Worm (Caenorhabditis elegans): ENCODE data around the gene srz-37.

DNA sequence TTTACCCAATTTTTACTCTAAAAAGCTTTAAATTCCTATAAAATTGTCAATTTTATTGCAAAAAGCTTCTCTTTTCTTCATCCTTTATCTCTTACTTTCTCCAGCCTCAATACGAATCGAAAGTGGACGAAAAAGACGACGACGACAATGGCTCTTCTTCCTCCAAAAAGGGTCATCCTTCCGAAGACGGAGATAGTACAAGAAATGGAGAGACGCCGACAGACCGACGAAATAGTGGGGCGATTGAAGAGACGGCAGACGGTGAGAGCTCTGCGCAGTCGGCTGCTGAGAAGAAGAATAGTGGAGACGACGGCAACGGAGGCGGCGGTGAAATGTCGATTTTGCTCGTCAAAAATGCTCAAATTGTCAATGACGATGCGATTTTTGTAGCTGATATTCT is 37.7 kb upstream of the srz-37 start:
- TF ChIP-seq lin-13 (GFP tag; optimal IDR thresholded peaks at IDR 0.05) (no peak), hif-1 (tag; optimal IDR thresholded peaks at IDR 0.05) (no peak), mep-1 (tag; optimal IDR thresholded peaks at IDR 0.05) (no peak), unc-62 (GFP tag; optimal IDR thresholded peaks at IDR 0.05 in 1 of 2) (no peak), unc-62 (tag; optimal IDR thresholded peaks at IDR 0.05) (no peak), unc-39 (tag; optimal IDR thresholded peaks at IDR 0.05) (no peak)
